Fruit fly (Drosophila melanogaster): ENCODE measurements around the gene CG12003.
A peak's percentile ranks its signal among the peaks of the same experiment; 100 is the strongest.

The CG12003 gene

DNA sequence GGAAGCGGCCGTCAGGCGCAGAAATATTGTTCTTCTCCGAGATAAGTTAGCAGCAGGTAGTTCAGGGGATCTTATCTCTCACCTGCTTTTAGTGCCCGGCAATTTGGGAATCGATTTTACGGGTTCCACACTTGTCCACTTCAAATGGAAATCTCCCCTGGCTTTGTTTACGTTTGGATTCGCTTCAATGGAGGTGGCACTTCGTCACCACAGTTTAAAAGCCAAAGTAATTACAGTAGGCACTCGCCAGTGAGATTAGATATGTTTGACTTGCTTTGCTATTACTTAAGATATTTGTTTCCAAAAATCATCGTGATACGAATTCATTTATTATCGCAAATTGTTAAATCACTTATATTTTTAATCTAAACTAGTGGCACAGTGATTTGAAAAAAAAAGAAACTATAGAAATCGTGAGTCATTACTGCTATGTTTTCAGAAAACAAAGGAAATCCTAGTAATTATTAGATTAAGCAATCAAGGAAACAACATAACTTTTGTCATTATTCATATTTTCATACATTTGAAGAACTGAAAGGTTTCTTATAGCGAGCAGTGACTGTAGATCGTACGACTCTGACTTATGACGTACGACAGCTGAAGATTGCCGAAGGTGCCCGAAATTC lies 16.7 kb upstream of the CG12003 start (continued):
- TF ChIP-seq Fer3 (tag; optimal IDR thresholded peaks at IDR 0.05) (peak; percentile 65), CG15269 (tag; optimal IDR thresholded peaks at IDR 0.05) (peak; percentile 83), gsb (GFP tag; IDR thresholded peaks at IDR 0.05) (0 out of 2 replicates have a peak, but pooled peaks have one; percentile 5), Side (GFP tag; optimal IDR thresholded peaks at IDR 0.05) (peak; percentile 29), cwo (GFP tag; optimal IDR thresholded peaks at IDR 0.05) (no peak), CG12219 (GFP tag; optimal IDR thresholded peaks at IDR 0.05) (no peak), nom (GFP tag; optimal IDR thresholded peaks at IDR 0.05) (no peak), Hmx (GFP tag; optimal IDR thresholded peaks at IDR 0.05) (peak; percentile 54), pfk (GFP tag; optimal IDR thresholded peaks at IDR 0.05) (no peak), CG9215 (GFP tag; IDR thresholded peaks at IDR 0.05) (peak; percentile 41; the same call in 1 of the 2 replicates), en (GFP tag; optimal IDR thresholded peaks at IDR 0.05) (no peak), Adf1 (GFP tag; IDR thresholded peaks at IDR 0.05) (no peak), B-H1 (GFP tag; IDR thresholded peaks at IDR 0.05) (no peak), Meics (GFP tag; optimal IDR thresholded peaks at IDR 0.05) (peak; percentile 79), CG12104 (GFP tag; optimal IDR thresholded peaks at IDR 0.05) (peak; percentile 57), CG13894 (tag; optimal IDR thresholded peaks at IDR 0.05) (peak; percentile 40), Hr3 (GFP tag; optimal IDR thresholded peaks at IDR 0.05) (peak; percentile 53), Dad (GFP tag; optimal IDR thresholded peaks at IDR 0.05) (peak; percentile 5), wdn (GFP tag; IDR thresholded peaks at IDR 0.05) (peak; percentile 10; the same call in 1 of the 2 replicates), D19B (GFP tag; optimal IDR thresholded peaks at IDR 0.05) (peak; percentile 55), CG3995 (GFP tag; optimal IDR thresholded peaks at IDR 0.05) (peak; percentile 24), mirr (GFP tag; optimal IDR thresholded peaks at IDR 0.05) (peak; percentile 46), bowl (GFP tag; IDR thresholded peaks at IDR 0.05) (no peak), amos (GFP tag; IDR thresholded peaks at IDR 0.05; ENCODE audit: partially characterized antibody) (no peak), otp (GFP tag; IDR thresholded peaks at IDR 0.05) (no peak), maf-S (GFP tag; optimal IDR thresholded peaks at IDR 0.05) (peak; percentile 19), CG13296 (GFP tag; optimal IDR thresholded peaks at IDR 0.05) (peak; percentile 74), Aef1 (GFP tag; IDR thresholded peaks at IDR 0.05) (peak; percentile 30; the same call in 1 of the 3 replicates), dan (GFP tag; IDR thresholded peaks at IDR 0.05) (no peak), CG31441 (GFP tag; IDR thresholded peaks at IDR 0.05) (peak; percentile 53), kay (GFP tag; optimal IDR thresholded peaks at IDR 0.05) (peak; percentile 49), CG4404 (GFP tag; IDR thresholded peaks at IDR 0.05) (peak; percentile 43; the same call in 1 of the 2 replicates), Vsx1 (GFP tag; optimal IDR thresholded peaks at IDR 0.05) (no peak), shn (GFP tag; optimal IDR thresholded peaks at IDR 0.05) (peak; percentile 64), ken (GFP tag; IDR thresholded peaks at IDR 0.05) (no peak), ftz-f1 (GFP tag; optimal IDR thresholded peaks at IDR 0.05) (no peak), CG18476 (GFP tag; optimal IDR thresholded peaks at IDR 0.05) (peak; percentile 31), unpg (GFP tag; optimal IDR thresholded peaks at IDR 0.05) (peak; percentile 50), CG6254 (GFP tag; optimal IDR thresholded peaks at IDR 0.05) (no peak), CG33557 (GFP tag; optimal IDR thresholded peaks at IDR 0.05) (no peak), CG12769 (tag; optimal IDR thresholded peaks at IDR 0.05) (peak; percentile 33), zen (tag; optimal IDR thresholded peaks at IDR 0.05) (peak; percentile 25), dysf (GFP tag; IDR thresholded peaks at IDR 0.05) (peak; percentile 73), CG2120 (GFP tag; optimal IDR thresholded peaks at IDR 0.05) (peak; percentile 89), CG34376 (GFP tag; optimal IDR thresholded peaks at IDR 0.05) (peak; percentile 73), CG9932 (GFP tag; IDR thresholded peaks at IDR 0.05) (peak; percentile 69), bcd (GFP tag; optimal IDR thresholded peaks at IDR 0.05) (peak; percentile 56), kah (GFP tag; optimal IDR thresholded peaks at IDR 0.05) (no peak), CG6654 (GFP tag; optimal IDR thresholded peaks at IDR 0.05) (peak; percentile 3), CG31224 (GFP tag; IDR thresholded peaks at IDR 0.05) (0 out of 2 replicates have a peak, but pooled peaks have one; percentile 35)

Data from whole organism, embryonic.